Fruit fly (Drosophila melanogaster): ENCODE measurements around the gene CG17202.

CG17202 gene

DNA sequence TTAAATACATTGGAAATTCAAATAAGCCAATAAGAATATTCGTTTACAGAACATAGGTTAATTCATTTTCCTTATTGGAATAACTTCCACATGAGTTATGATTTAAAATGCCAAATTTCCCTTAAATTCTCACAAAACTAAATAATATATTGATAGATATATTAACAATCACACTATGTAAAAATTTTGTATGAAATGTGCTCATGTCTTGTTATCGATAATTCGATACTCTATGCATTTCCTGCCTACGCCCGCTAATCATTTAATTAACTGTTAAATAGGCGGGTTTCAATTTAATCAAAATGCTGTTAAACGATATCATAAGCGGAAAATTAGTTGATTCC, 3.7 kb downstream of the CG17202 start, which contains the start of gene NANS:
TSS of gene NANS (plus strand) at position 269 of the 344 bp plus-strand sequence.
- TF ChIP-seq Eip78C (GFP tag) (no peak), CG6854 (GFP tag; optimal IDR thresholded peaks at IDR 0.05) (peak; percentile 17), fd85E (GFP tag; optimal IDR thresholded peaks at IDR 0.05) (no peak)

DNA sequence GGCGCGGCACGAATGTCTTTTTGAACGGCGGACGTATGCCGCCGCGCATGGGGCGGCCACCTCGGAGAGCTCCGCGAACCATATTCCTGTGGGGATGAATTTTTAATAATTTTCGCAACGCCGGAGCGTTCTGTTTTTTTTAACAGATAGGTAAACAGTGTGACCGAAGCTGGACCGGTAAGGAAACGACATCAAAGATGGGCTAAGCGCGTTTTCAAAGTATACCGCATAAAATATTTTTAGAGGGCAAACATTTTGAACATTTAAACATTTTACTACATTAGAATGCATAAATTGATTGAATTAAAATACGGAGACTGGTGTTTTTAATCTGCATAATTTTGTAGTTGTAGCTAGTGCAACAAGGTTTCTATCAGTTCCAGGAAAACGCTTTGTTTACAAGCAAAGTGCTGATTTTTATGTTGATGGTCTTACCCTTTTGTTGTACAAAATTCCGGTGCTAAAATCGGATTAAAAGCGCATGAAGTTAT, 6.6 kb downstream of the CG17202 start, which contains the start of the genes CG5641 and CG5245:
TSS of gene CG5641 (minus strand) at position 163 of the 491 bp plus-strand sequence.
TSS of gene CG5245 (plus strand) at position 441 of the 491 bp plus-strand sequence.
- no peak for TF ChIP-seq lz (GFP tag; optimal IDR thresholded peaks at IDR 0.05)
- no peak for TF ChIP-seq CG15336 (GFP tag; IDR thresholded peaks at IDR 0.05)
- no peak for TF ChIP-seq Ets21C (GFP tag; optimal IDR thresholded peaks at IDR 0.05)
- peak; percentile 17 for TF ChIP-seq Sox14 (GFP tag; optimal IDR thresholded peaks at IDR 0.05)
- no peak for TF ChIP-seq CG10669 (GFP tag; optimal IDR thresholded peaks at IDR 0.05)
- no peak for TF ChIP-seq CG6163 (GFP tag; IDR thresholded peaks at IDR 0.05)

DNA sequence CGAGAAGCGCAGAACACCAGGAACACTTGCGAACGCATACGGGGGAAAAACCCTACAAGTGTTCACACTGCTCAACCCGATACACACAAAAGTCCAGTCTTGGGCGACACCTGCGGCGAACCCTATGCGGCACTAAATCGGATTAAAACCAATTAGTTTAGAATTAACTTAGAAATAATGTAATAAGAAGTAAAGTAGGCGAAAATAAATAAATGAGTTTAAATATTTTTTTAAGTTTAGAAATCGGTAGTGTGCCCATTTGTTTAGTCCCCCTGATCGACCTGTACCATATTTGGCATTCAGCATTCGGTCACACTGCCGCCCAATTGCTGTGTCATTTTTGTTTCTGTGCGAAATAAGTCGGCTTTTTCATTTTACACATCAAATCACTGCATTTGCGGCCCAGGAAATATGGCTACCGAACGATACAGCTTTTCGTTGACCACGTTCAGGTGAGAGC, 8.5 kb downstream of the CG17202 start, which contains the start of gene Prosalpha2:
TSS of gene Prosalpha2 (plus strand) at position 292 of the 460 bp plus-strand sequence.
- no peak for TF ChIP-seq CG3032 (tag; optimal IDR thresholded peaks at IDR 0.05)
- no peak for TF ChIP-seq svp (GFP tag)
- peak; percentile 22 for TF ChIP-seq esn (GFP tag; optimal IDR thresholded peaks at IDR 0.05)
- TF ChIP-seq CG34406 (GFP tag; optimal IDR thresholded peaks at IDR 0.05): peak; percentile 16
- TF ChIP-seq Sox102F (GFP tag; optimal IDR thresholded peaks at IDR 0.05): no peak
- TF ChIP-seq topi (GFP tag; optimal IDR thresholded peaks at IDR 0.05): peak; percentile 29
- TF ChIP-seq CG15336 (GFP tag; IDR thresholded peaks at IDR 0.05): no peak
- TF ChIP-seq CG31627 (GFP tag; optimal IDR thresholded peaks at IDR 0.05): peak; percentile 19
- peak; percentile 23 for TF ChIP-seq cyc (GFP tag; optimal IDR thresholded peaks at IDR 0.05)
- TF ChIP-seq Eip78C (GFP tag): peak; percentile 77
- peak; percentile 48 for TF ChIP-seq Sox14 (GFP tag; optimal IDR thresholded peaks at IDR 0.05)
- TF ChIP-seq CG6163 (GFP tag; IDR thresholded peaks at IDR 0.05): peak; percentile 40; the same call in 1 of the 3 replicates
- TF ChIP-seq Ets96B (tag; optimal IDR thresholded peaks at IDR 0.05): peak; percentile 33
- TF ChIP-seq Ets21C (GFP tag; optimal IDR thresholded peaks at IDR 0.05): no peak
- TF ChIP-seq Hr38 (GFP tag; optimal IDR thresholded peaks at IDR 0.05): no peak
- peak; percentile 18 for TF ChIP-seq dsx (GFP tag; optimal IDR thresholded peaks at IDR 0.05; ENCODE audit: poor library complexity, severe bottlenecking)
- TF ChIP-seq Gug (GFP tag; IDR thresholded peaks at IDR 0.05): 0 out of 2 replicates have a peak, but pooled peaks have one; percentile 30
- peak; percentile 22 for TF ChIP-seq lz (GFP tag; optimal IDR thresholded peaks at IDR 0.05)
- no peak for TF ChIP-seq CG6854 (GFP tag; optimal IDR thresholded peaks at IDR 0.05)
- TF ChIP-seq CG11762 (GFP tag; optimal IDR thresholded peaks at IDR 0.05; ENCODE audit: insufficient read depth): no peak

DNA sequence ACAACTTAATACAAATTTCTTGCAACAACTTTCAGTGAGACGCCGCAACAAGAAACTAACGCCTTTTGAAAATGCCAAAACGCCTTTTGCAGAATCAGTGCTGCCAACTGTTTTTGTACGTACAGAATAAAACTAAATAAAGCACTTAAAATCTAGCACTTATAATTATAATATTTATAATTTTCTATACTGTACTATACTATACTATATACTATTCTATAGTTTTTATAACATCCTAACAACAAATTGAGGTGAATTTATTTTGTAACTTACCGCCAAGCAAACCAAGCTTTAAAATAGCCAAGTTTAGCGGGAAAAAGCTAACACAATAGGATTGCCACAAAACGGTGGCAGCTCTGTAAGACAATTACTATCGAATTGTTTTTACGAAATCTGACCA, 11.2 kb downstream of the CG17202 start, which contains the start of the genes Aos1 and Srlp:
TSS of gene Aos1 (minus strand) at position 59 of the 400 bp plus-strand sequence.
TSS of gene Srlp (plus strand) at position 335 of the 400 bp plus-strand sequence.
- TF ChIP-seq topi (GFP tag; optimal IDR thresholded peaks at IDR 0.05): peak; percentile 14
- peak; percentile 52 for TF ChIP-seq Sox14 (GFP tag; optimal IDR thresholded peaks at IDR 0.05)
- TF ChIP-seq Ets96B (tag; optimal IDR thresholded peaks at IDR 0.05): peak; percentile 35
- peak; percentile 43 for TF ChIP-seq esn (GFP tag; optimal IDR thresholded peaks at IDR 0.05)
- no peak for TF ChIP-seq CG11902 (GFP tag; optimal IDR thresholded peaks at IDR 0.05)
- peak; percentile 45 for TF ChIP-seq dsx (GFP tag; optimal IDR thresholded peaks at IDR 0.05; ENCODE audit: poor library complexity, severe bottlenecking)
- TF ChIP-seq Lpt (GFP tag; optimal IDR thresholded peaks at IDR 0.05): peak; percentile 14
- TF ChIP-seq CG8319 (GFP tag; optimal IDR thresholded peaks at IDR 0.05): peak; percentile 10
- no peak for TF ChIP-seq CG8119 (GFP tag; IDR thresholded peaks at IDR 0.05)
- TF ChIP-seq lz (GFP tag; optimal IDR thresholded peaks at IDR 0.05): peak; percentile 2
- TF ChIP-seq Eip93F (GFP tag; optimal IDR thresholded peaks at IDR 0.05): no peak
- peak; percentile 70 for TF ChIP-seq CG3032 (tag; optimal IDR thresholded peaks at IDR 0.05)
- peak; percentile 47 for TF ChIP-seq Eip78C (GFP tag)

DNA sequence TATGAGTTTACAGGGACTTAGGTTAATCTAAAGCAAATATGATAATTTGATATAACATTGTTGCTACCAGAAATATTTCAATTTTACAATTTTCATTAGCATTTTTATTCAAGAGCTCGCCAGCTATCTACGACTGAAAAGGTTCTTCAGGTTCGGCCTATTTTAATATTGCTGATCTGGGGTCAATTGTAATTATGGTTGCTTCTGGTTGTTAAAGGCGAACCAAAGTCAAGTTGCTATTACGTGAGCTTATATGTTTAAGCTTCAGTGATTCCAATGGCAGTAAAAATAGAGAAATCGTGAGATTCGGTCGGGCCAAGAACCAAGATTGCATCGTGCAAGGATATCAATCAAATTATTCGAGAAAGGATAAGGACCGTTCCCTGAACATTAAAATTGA, 13.4 kb downstream of the CG17202 start, which contains the start of gene Desat2:
TSS of gene Desat2 (plus strand) at position 301 of the 400 bp plus-strand sequence.
- TF ChIP-seq salr (GFP tag; optimal IDR thresholded peaks at IDR 0.05) (no peak), Sox14 (GFP tag; optimal IDR thresholded peaks at IDR 0.05) (no peak), CG6276 (GFP tag; optimal IDR thresholded peaks at IDR 0.05) (no peak), CG15336 (GFP tag; IDR thresholded peaks at IDR 0.05) (no peak), CG4318 (GFP tag; optimal IDR thresholded peaks at IDR 0.05) (no peak), Ets96B (tag; optimal IDR thresholded peaks at IDR 0.05) (no peak), Eip78C (GFP tag) (no peak), svp (GFP tag) (no peak), ss (GFP tag; optimal IDR thresholded peaks at IDR 0.05) (no peak), esn (GFP tag; optimal IDR thresholded peaks at IDR 0.05) (no peak), dac (GFP tag; optimal IDR thresholded peaks at IDR 0.05) (no peak), CG10669 (GFP tag; optimal IDR thresholded peaks at IDR 0.05) (no peak), Lpt (GFP tag; optimal IDR thresholded peaks at IDR 0.05) (no peak), CG11294 (GFP tag; IDR thresholded peaks at IDR 0.05) (no peak), Gug (GFP tag; IDR thresholded peaks at IDR 0.05) (no peak), Smox (GFP tag; optimal IDR thresholded peaks at IDR 0.05) (no peak), net (GFP tag; optimal IDR thresholded peaks at IDR 0.05) (no peak), CG11902 (GFP tag; optimal IDR thresholded peaks at IDR 0.05) (no peak), CG1621 (tag; optimal IDR thresholded peaks at IDR 0.05) (no peak)

All from whole organism, prepupa.